Worm (Caenorhabditis elegans) whole organism, early embryonic: Measurements from ENCODE around the gene F41H10.1.

Source experiments
- B0310.2 ChIP-seq: sonication (generic microtip); optimal IDR thresholded peaks from 2 replicates; lab custom pipeline; 2016; ENCODE audit warnings: mild to moderate bottlenecking, missing genetic modification characterization, missing compliant biosample characterization
- F13C5.2 ChIP-seq: sonication (generic microtip); optimal IDR thresholded peaks from 2 replicates; lab custom pipeline; 2017; ENCODE audit warnings: mild to moderate bottlenecking, missing genetic modification characterization, inconsistent platforms, missing compliant biosample characterization
- aly-1 ChIP-seq: sonication (generic microtip); optimal IDR thresholded peaks from 2 replicates; lab custom pipeline; 2016; ENCODE audit warnings: missing genetic modification characterization, missing compliant biosample characterization
- ama-1 ChIP-seq: fragments of 150-350 bp; optimal IDR thresholded peaks from 2 replicates; lab custom pipeline; 2014
- ceh-13 ChIP-seq: fragments of 200-800 bp; sonication (Bioruptor generic); optimal IDR thresholded peaks from 2 replicates; lab custom pipeline; 2018; ENCODE audit warnings: mild to moderate bottlenecking, missing genetic modification characterization, missing compliant biosample characterization
- ceh-36 ChIP-seq: sonication (generic microtip); optimal IDR thresholded peaks from 2 replicates; lab custom pipeline; 2016; ENCODE audit warnings: missing genetic modification characterization, inconsistent platforms, missing compliant biosample characterization
- ets-7 ChIP-seq: sonication (generic microtip); optimal IDR thresholded peaks from 2 replicates; lab custom pipeline; 2016; ENCODE audit warnings: missing genotype, missing genetic modification characterization, missing compliant biosample characterization
- flt-1 ChIP-seq: fragments of 200-800 bp; sonication (Bioruptor generic); IDR thresholded peaks from 2 replicates; pipeline ENCODE4 v1.3.6; 2022; ENCODE audit warnings: missing genetic modification characterization, missing compliant biosample characterization
- hmbx-1 ChIP-seq: sonication (generic microtip); optimal IDR thresholded peaks from 2 replicates; lab custom pipeline; 2016; ENCODE audit warnings: mild to moderate bottlenecking, missing genetic modification characterization, missing compliant biosample characterization
- hmg-4 ChIP-seq: fragments of 200-800 bp; sonication (Bioruptor generic); optimal IDR thresholded peaks from 2 replicates; lab custom pipeline; 2018; ENCODE audit warnings: mild to moderate bottlenecking, missing genetic modification characterization, missing compliant biosample characterization
- hnd-1 ChIP-seq: sonication (generic microtip); optimal IDR thresholded peaks from 2 replicates; lab custom pipeline; 2016; ENCODE audit warnings: missing genetic modification characterization, missing compliant biosample characterization
- pes-1 ChIP-seq: fragments of 200-800 bp; sonication (Bioruptor generic); IDR thresholded peaks from 2 replicates; pipeline ENCODE4 v1.3.6; 2022; ENCODE audit warnings: missing genetic modification reagents, missing genetic modification characterization, missing compliant biosample characterization
- scrt-1 ChIP-seq: fragments of 200-800 bp; sonication (Bioruptor generic); IDR thresholded peaks from 2 replicates; pipeline ENCODE4 v1.3.6; 2022; ENCODE audit warnings: missing genetic modification characterization, missing compliant biosample characterization
- sea-1 ChIP-seq: fragments of 200-800 bp; sonication (Bioruptor generic); conservative IDR thresholded peaks from 2 replicates; pipeline ENCODE4 v1.3.6; 2022; ENCODE audit warnings: missing genetic modification characterization, missing compliant biosample characterization
- tbx-11 ChIP-seq: fragments of 200-800 bp; sonication (Bioruptor generic); IDR thresholded peaks from 2 replicates; pipeline ENCODE4 v1.3.6; 2022; ENCODE audit warnings: missing genetic modification characterization, missing compliant biosample characterization
- tbx-37 ChIP-seq: fragments of 200-800 bp; sonication (Bioruptor generic); conservative IDR thresholded peaks from 2 replicates; pipeline ENCODE4 v1.3.6; 2022; ENCODE audit warnings: missing genetic modification reagents, missing genetic modification characterization, missing compliant biosample characterization
- tra-4 ChIP-seq: sonication (generic microtip); optimal IDR thresholded peaks from 2 replicates; lab custom pipeline; 2017; ENCODE audit warnings: missing genetic modification characterization, missing compliant biosample characterization

The F41H10.1 gene

ce11 chrIV:5397539-5397938 is 14.8 kb downstream of the F41H10.1 start, which contains the start of gene ZK616.2:
Gene ZK616.2 (plus strand): TSS chrIV:5397839.
- TF ChIP-seq flt-1 (GFP tag; lab: Robert Waterston, UW) (no peak), ceh-13 (no peak), aly-1 (tag; lab: Kevin White, UChicago) (no peak), tra-4 (tag; lab: Kevin White, UChicago) (no peak), sea-1 (GFP tag; lab: Robert Waterston, UW) (no peak), pes-1 (GFP tag; lab: Robert Waterston, UW) (no peak), ceh-36 (tag; lab: Kevin White, UChicago) (no peak), hmg-4 (GFP tag; lab: Kevin White, UChicago) (no peak), tbx-37 (GFP tag; lab: Robert Waterston, UW) (no peak), hnd-1 (tag; lab: Kevin White, UChicago) (no peak), scrt-1 (no peak)

- TF ChIP-seq ceh-36 (tag; lab: Kevin White, UChicago) (no peak), F13C5.2 (tag; lab: Kevin White, UChicago) (no peak), hnd-1 (tag; lab: Kevin White, UChicago) (no peak), B0310.2 (no peak), sea-1 (GFP tag; lab: Robert Waterston, UW) (no peak), hmg-4 (GFP tag; lab: Kevin White, UChicago) (no peak), ama-1 (no peak), hmbx-1 (tag; lab: Kevin White, UChicago) (no peak), ets-7 (tag; lab: Kevin White, UChicago) (no peak), scrt-1 (no peak), tbx-37 (GFP tag; lab: Robert Waterston, UW) (no peak), tbx-11 (GFP tag; lab: Robert Waterston, UW) (no peak)
These were observed 17.9 kb downstream of the F41H10.1 start, which contains the start of gene ZK616.1 for ce11 chrIV:5400609-5401008. Gene ZK616.1 (plus strand): TSS chrIV:5400909.

- TF ChIP-seq hmg-4 (GFP tag; lab: Kevin White, UChicago), result no peak
These were observed 22.6 kb downstream of the F41H10.1 start, which contains the start of gene ZK616.61 for ce11 chrIV:5405345-5405744. Gene ZK616.61 (plus strand): TSS chrIV:5405645.

- no peak for TF ChIP-seq tbx-37 (GFP tag; lab: Robert Waterston, UW)
- TF ChIP-seq aly-1 (tag; lab: Kevin White, UChicago), result no peak
- no peak for TF ChIP-seq pes-1 (GFP tag; lab: Robert Waterston, UW)
- TF ChIP-seq flt-1 (GFP tag; lab: Robert Waterston, UW), result no peak
- no peak for TF ChIP-seq hmg-4 (GFP tag; lab: Kevin White, UChicago)
- TF ChIP-seq tra-4 (tag; lab: Kevin White, UChicago), result no peak
- TF ChIP-seq hmbx-1 (tag; lab: Kevin White, UChicago), result no peak
- TF ChIP-seq ceh-36 (tag; lab: Kevin White, UChicago), result no peak
- TF ChIP-seq ama-1, result no peak
- TF ChIP-seq F13C5.2 (tag; lab: Kevin White, UChicago), result no peak
- TF ChIP-seq ceh-13, result no peak
- no peak for TF ChIP-seq scrt-1
- no peak for TF ChIP-seq sea-1 (GFP tag; lab: Robert Waterston, UW)
- TF ChIP-seq tbx-11 (GFP tag; lab: Robert Waterston, UW), result no peak
- no peak for TF ChIP-seq B0310.2
- no peak for TF ChIP-seq ets-7 (tag; lab: Kevin White, UChicago)
- no peak for TF ChIP-seq hnd-1 (tag; lab: Kevin White, UChicago)
These were observed 26.4 kb downstream of the F41H10.1 start for ce11 chrIV:5409112-5409511.

- no peak for TF ChIP-seq ets-7 (tag; lab: Kevin White, UChicago)
- TF ChIP-seq ceh-36 (tag; lab: Kevin White, UChicago), result no peak
- no peak for TF ChIP-seq hmg-4 (GFP tag; lab: Kevin White, UChicago)
- no peak for TF ChIP-seq pes-1 (GFP tag; lab: Robert Waterston, UW)
- TF ChIP-seq tra-4 (tag; lab: Kevin White, UChicago), result no peak
- no peak for TF ChIP-seq hnd-1 (tag; lab: Kevin White, UChicago)
- no peak for TF ChIP-seq aly-1 (tag; lab: Kevin White, UChicago)
- TF ChIP-seq flt-1 (GFP tag; lab: Robert Waterston, UW), result no peak
- TF ChIP-seq sea-1 (GFP tag; lab: Robert Waterston, UW), result no peak
- no peak for TF ChIP-seq hmbx-1 (tag; lab: Kevin White, UChicago)
- no peak for TF ChIP-seq F13C5.2 (tag; lab: Kevin White, UChicago)
- TF ChIP-seq B0310.2, result no peak
- TF ChIP-seq ama-1, result no peak
- TF ChIP-seq tbx-37 (GFP tag; lab: Robert Waterston, UW), result no peak
- no peak for TF ChIP-seq ceh-13
- TF ChIP-seq tbx-11 (GFP tag; lab: Robert Waterston, UW), result no peak
- TF ChIP-seq scrt-1, result no peak
These were observed 28.4 kb downstream of the F41H10.1 start, which contains the start of gene ZK616.65 for ce11 chrIV:5411120-5411519. Gene ZK616.65 (minus strand): TSS chrIV:5411220.

ce11 chrIV:5411641-5412337 is 29.1 kb downstream of the F41H10.1 start, which contains the start of gene ZK616.8:
Gene ZK616.8 (minus strand): TSS chrIV:5412193.
- TF ChIP-seq ceh-36 (tag; lab: Kevin White, UChicago) (no peak), pes-1 (GFP tag; lab: Robert Waterston, UW) (no peak), scrt-1 (no peak), hnd-1 (tag; lab: Kevin White, UChicago) (no peak), ama-1 (no peak), tbx-37 (GFP tag; lab: Robert Waterston, UW) (no peak), aly-1 (tag; lab: Kevin White, UChicago) (no peak)

ce11 chrIV:5415696-5416095 is 33.0 kb downstream of the F41H10.1 start, which contains the start of gene spp-7:
Gene spp-7 (minus strand): TSS chrIV:5415796.
- TF ChIP-seq tra-4 (tag; lab: Kevin White, UChicago), result no peak
- no peak for TF ChIP-seq hmbx-1 (tag; lab: Kevin White, UChicago)
- TF ChIP-seq F13C5.2 (tag; lab: Kevin White, UChicago), result no peak
- no peak for TF ChIP-seq ceh-13
- TF ChIP-seq hmg-4 (GFP tag; lab: Kevin White, UChicago), result no peak
- TF ChIP-seq sea-1 (GFP tag; lab: Robert Waterston, UW), result no peak
